Worm (Caenorhabditis elegans): ENCODE results near the gene fbxb-41.
"Not testable (repeated sequence)": the region's sequence is repeated elsewhere in the genome, so short reads cannot be mapped to it uniquely, and the experiment has no call there.

The fbxb-41 gene

ce11 chrII:1082859-1083258 is 40.7 kb upstream of the fbxb-41 start, which contains the start of gene K02E7.1:
Gene K02E7.1 (plus strand): TSS chrII:1083159.
- TF ChIP-seq hnd-1 (tag; optimal IDR thresholded peaks at IDR 0.05) (no peak), ama-1 (optimal IDR thresholded peaks at IDR 0.05) (no peak), ceh-13 (GFP tag; optimal IDR thresholded peaks at IDR 0.05) (no peak), tra-4 (tag; optimal IDR thresholded peaks at IDR 0.05) (no peak), tbx-37 (GFP tag; conservative IDR thresholded peaks at IDR 0.05) (no peak), F13C5.2 (tag; optimal IDR thresholded peaks at IDR 0.05) (no peak), hmg-4 (GFP tag; optimal IDR thresholded peaks at IDR 0.05) (no peak), ets-7 (tag; optimal IDR thresholded peaks at IDR 0.05) (no peak)

ce11 chrII:1075424-1075823 is 33.3 kb upstream of the fbxb-41 start, which contains the start of gene K02E7.11:
Gene K02E7.11 (minus strand): TSS chrII:1075524.
- TF ChIP-seq ceh-36 (tag; optimal IDR thresholded peaks at IDR 0.05): no peak
- no peak for TF ChIP-seq F13C5.2 (tag; optimal IDR thresholded peaks at IDR 0.05)

- TF ChIP-seq hmbx-1 (tag; optimal IDR thresholded peaks at IDR 0.05) (no peak), ets-7 (tag; optimal IDR thresholded peaks at IDR 0.05) (no peak), ceh-36 (tag; optimal IDR thresholded peaks at IDR 0.05) (no peak), tbx-11 (GFP tag; IDR thresholded peaks at IDR 0.05) (no peak), F13C5.2 (tag; optimal IDR thresholded peaks at IDR 0.05) (no peak), sea-1 (GFP tag; conservative IDR thresholded peaks at IDR 0.05) (no peak), pes-1 (GFP tag; IDR thresholded peaks at IDR 0.05) (no peak), tra-4 (tag; optimal IDR thresholded peaks at IDR 0.05) (no peak), ama-1 (optimal IDR thresholded peaks at IDR 0.05) (no peak), hmg-4 (GFP tag; optimal IDR thresholded peaks at IDR 0.05) (no peak), B0310.2 (tag; optimal IDR thresholded peaks at IDR 0.05) (no peak), tbx-37 (GFP tag; conservative IDR thresholded peaks at IDR 0.05) (no peak), scrt-1 (GFP tag; IDR thresholded peaks at IDR 0.05) (no peak), aly-1 (tag; optimal IDR thresholded peaks at IDR 0.05) (no peak), ceh-13 (GFP tag; optimal IDR thresholded peaks at IDR 0.05) (no peak), hnd-1 (tag; optimal IDR thresholded peaks at IDR 0.05) (no peak)
Measured at ce11 chrII:1072106-1072505, 30.0 kb upstream of the fbxb-41 start, which contains the start of gene K02E7.4. Gene K02E7.4 (plus strand): TSS chrII:1072406.

ce11 chrII:1071432-1071831 is 29.3 kb upstream of the fbxb-41 start:
- TF ChIP-seq aly-1 (tag; optimal IDR thresholded peaks at IDR 0.05): no peak
- no peak for TF ChIP-seq sea-1 (GFP tag; conservative IDR thresholded peaks at IDR 0.05)
- no peak for TF ChIP-seq F13C5.2 (tag; optimal IDR thresholded peaks at IDR 0.05)

- TF ChIP-seq ama-1 (optimal IDR thresholded peaks at IDR 0.05): no peak
- TF ChIP-seq tbx-37 (GFP tag; conservative IDR thresholded peaks at IDR 0.05): no peak
- TF ChIP-seq tbx-11 (GFP tag; IDR thresholded peaks at IDR 0.05): no peak
- TF ChIP-seq ets-7 (tag; optimal IDR thresholded peaks at IDR 0.05): no peak
- no peak for TF ChIP-seq ceh-13 (GFP tag; optimal IDR thresholded peaks at IDR 0.05)
- no peak for TF ChIP-seq hmbx-1 (tag; optimal IDR thresholded peaks at IDR 0.05)
- no peak for TF ChIP-seq pes-1 (GFP tag; IDR thresholded peaks at IDR 0.05)
- no peak for TF ChIP-seq B0310.2 (tag; optimal IDR thresholded peaks at IDR 0.05)
- no peak for TF ChIP-seq scrt-1 (GFP tag; IDR thresholded peaks at IDR 0.05)
- TF ChIP-seq hnd-1 (tag; optimal IDR thresholded peaks at IDR 0.05): no peak
- TF ChIP-seq sea-1 (GFP tag; conservative IDR thresholded peaks at IDR 0.05): no peak
- TF ChIP-seq flt-1 (GFP tag; IDR thresholded peaks at IDR 0.05): no peak
- TF ChIP-seq F13C5.2 (tag; optimal IDR thresholded peaks at IDR 0.05): no peak
- TF ChIP-seq ceh-36 (tag; optimal IDR thresholded peaks at IDR 0.05): no peak
- TF ChIP-seq hmg-4 (GFP tag; optimal IDR thresholded peaks at IDR 0.05): no peak
- TF ChIP-seq aly-1 (tag; optimal IDR thresholded peaks at IDR 0.05): no peak
- no peak for TF ChIP-seq tra-4 (tag; optimal IDR thresholded peaks at IDR 0.05)
Measured at ce11 chrII:1070875-1071274, 28.7 kb upstream of the fbxb-41 start, which contains the start of gene K02E7.12. Gene K02E7.12 (plus strand): TSS chrII:1071175.

ce11 chrII:1066907-1067306 is 24.8 kb upstream of the fbxb-41 start, which contains the start of gene K02E7.10:
Gene K02E7.10 (minus strand): TSS chrII:1067007.
- TF ChIP-seq flt-1 (GFP tag; IDR thresholded peaks at IDR 0.05) (no peak), hmbx-1 (tag; optimal IDR thresholded peaks at IDR 0.05) (no peak), B0310.2 (tag; optimal IDR thresholded peaks at IDR 0.05) (no peak), ets-7 (tag; optimal IDR thresholded peaks at IDR 0.05) (no peak), scrt-1 (GFP tag; IDR thresholded peaks at IDR 0.05) (no peak), ceh-36 (tag; optimal IDR thresholded peaks at IDR 0.05) (no peak), F13C5.2 (tag; optimal IDR thresholded peaks at IDR 0.05) (no peak), hmg-4 (GFP tag; optimal IDR thresholded peaks at IDR 0.05) (no peak), tra-4 (tag; optimal IDR thresholded peaks at IDR 0.05) (no peak), pes-1 (GFP tag; IDR thresholded peaks at IDR 0.05) (no peak), tbx-37 (GFP tag; conservative IDR thresholded peaks at IDR 0.05) (no peak), tbx-11 (GFP tag; IDR thresholded peaks at IDR 0.05) (no peak), hnd-1 (tag; optimal IDR thresholded peaks at IDR 0.05) (no peak), ceh-13 (GFP tag; optimal IDR thresholded peaks at IDR 0.05) (no peak), ama-1 (optimal IDR thresholded peaks at IDR 0.05) (no peak), aly-1 (tag; optimal IDR thresholded peaks at IDR 0.05) (no peak), sea-1 (GFP tag; conservative IDR thresholded peaks at IDR 0.05) (no peak)

ce11 chrII:1063926-1064325 is 21.8 kb upstream of the fbxb-41 start:
- no peak for TF ChIP-seq B0310.2 (tag; optimal IDR thresholded peaks at IDR 0.05)
- no peak for TF ChIP-seq aly-1 (tag; optimal IDR thresholded peaks at IDR 0.05)
- no peak for TF ChIP-seq tbx-11 (GFP tag; IDR thresholded peaks at IDR 0.05)
- TF ChIP-seq tbx-37 (GFP tag; conservative IDR thresholded peaks at IDR 0.05): no peak
- TF ChIP-seq ets-7 (tag; optimal IDR thresholded peaks at IDR 0.05): no peak
- no peak for TF ChIP-seq pes-1 (GFP tag; IDR thresholded peaks at IDR 0.05)
- no peak for TF ChIP-seq flt-1 (GFP tag; IDR thresholded peaks at IDR 0.05)
- TF ChIP-seq F13C5.2 (tag; optimal IDR thresholded peaks at IDR 0.05): no peak

- not testable (repeated sequence) for TF ChIP-seq aly-1 (tag; optimal IDR thresholded peaks at IDR 0.05); sea-1 (GFP tag; conservative IDR thresholded peaks at IDR 0.05); ets-7 (tag; optimal IDR thresholded peaks at IDR 0.05)
Measured at ce11 chrII:1060702-1061101, 18.6 kb upstream of the fbxb-41 start, which contains the start of gene btb-10. Gene btb-10 (minus strand): TSS chrII:1060802.
